Fruit fly (Drosophila melanogaster): ENCODE data around the gene beg.

DNA sequence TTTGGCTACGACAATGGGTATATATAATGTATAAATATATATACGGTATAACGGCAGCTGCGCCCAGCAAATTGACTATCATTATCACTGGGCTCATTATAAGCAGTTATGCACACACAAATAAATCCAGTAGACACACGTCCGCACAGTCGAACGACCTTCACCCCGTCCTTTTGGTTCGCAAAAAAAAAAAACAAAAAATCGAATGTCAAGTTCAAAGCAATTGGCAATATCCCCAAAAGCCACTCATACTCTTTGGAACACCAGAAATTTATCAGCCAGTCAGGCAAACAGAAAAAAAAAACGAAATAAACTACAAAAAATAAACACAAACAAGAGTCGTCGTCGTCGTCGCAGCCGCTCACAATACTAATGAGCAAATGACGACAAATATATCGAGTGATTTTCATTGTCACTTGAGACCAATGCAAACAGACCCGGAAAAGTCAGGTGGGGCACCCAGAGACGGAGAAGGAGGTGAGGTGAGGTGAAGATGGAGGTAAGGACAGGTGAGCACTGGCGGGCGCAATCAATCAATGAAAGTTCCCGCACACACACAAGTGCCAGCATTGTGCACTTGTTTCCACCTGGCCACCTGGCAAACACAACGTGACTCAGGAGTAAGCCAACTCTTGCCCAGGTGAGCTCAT is 30.6 kb upstream of the beg start:
- TF ChIP-seq psq (optimal IDR thresholded peaks at IDR 0.05) = no peak
- TF ChIP-seq CG8478 (optimal IDR thresholded peaks at IDR 0.05) = no peak
- TF ChIP-seq Dll (optimal IDR thresholded peaks at IDR 0.05) = no peak
- TF ChIP-seq usp (GFP tag; optimal IDR thresholded peaks at IDR 0.05) = no peak
- no peak for TF ChIP-seq pan (optimal IDR thresholded peaks at IDR 0.05)
